Worm (Caenorhabditis elegans) whole organism, young adult: ENCODE measurements around the gene sdz-7.

Source experiments
- B0336.3 ChIP-seq: fragments of 200-800 bp; sonication (Bioruptor generic); IDR thresholded peaks from 2 replicates; pipeline ENCODE4 v1.3.6; 2022; ENCODE audit warnings: missing genetic modification characterization, missing compliant biosample characterization
- C17E4.6 ChIP-seq: fragments of 200-800 bp; sonication (Bioruptor generic); IDR thresholded peaks from 2 replicates; pipeline ENCODE4 v1.3.6; 2022; ENCODE audit warnings: missing genetic modification reagents, missing genetic modification characterization, missing compliant biosample characterization
- F22D6.2 ChIP-seq: sonication (generic microtip); optimal IDR thresholded peaks from 2 replicates; lab custom pipeline; 2016; ENCODE audit warnings: mild to moderate bottlenecking, missing genetic modification characterization, missing compliant biosample characterization
- F39B2.1 ChIP-seq: fragments of 200-800 bp; sonication (Bioruptor generic); IDR thresholded peaks from 2 replicates; pipeline ENCODE4 v1.3.6; 2022; ENCODE audit warnings: missing genetic modification reagents, missing genetic modification characterization, missing compliant biosample characterization
- F49E8.2 ChIP-seq: sonication (generic microtip); optimal IDR thresholded peaks from 3 replicates; lab custom pipeline; 2017; ENCODE audit warnings: missing genetic modification characterization, mild to moderate bottlenecking, missing compliant biosample characterization, antibody characterized with exemption, moderate library complexity; ENCODE audit not compliant: insufficient read depth
- F57A8.1 ChIP-seq: fragments of 200-800 bp; sonication (Bioruptor generic); optimal IDR thresholded peaks from 2 replicates; lab custom pipeline; 2018; ENCODE audit warnings: mild to moderate bottlenecking, missing genetic modification characterization, moderate library complexity, missing compliant biosample characterization
- F57C9.4 ChIP-seq: sonication (generic microtip); optimal IDR thresholded peaks from 2 replicates; lab custom pipeline; 2017; ENCODE audit warnings: mild to moderate bottlenecking, missing genetic modification characterization, missing compliant biosample characterization
- K11D2.4 ChIP-seq: fragments of 200-800 bp; sonication (Bioruptor generic); IDR thresholded peaks from 2 replicates; pipeline ENCODE4 v1.3.6; 2022; ENCODE audit warnings: missing genetic modification reagents, missing genetic modification characterization, missing compliant biosample characterization
- Y56A3A.18 ChIP-seq: fragments of 200-800 bp; sonication (Bioruptor generic); IDR thresholded peaks from 2 replicates; pipeline ENCODE4 v1.3.6; 2022; ENCODE audit warnings: missing genetic modification reagents, missing genetic modification characterization, missing compliant biosample characterization
- Y67H2A.10 ChIP-seq: fragments of 200-800 bp; sonication (Bioruptor generic); conservative IDR thresholded peaks from 2 replicates; pipeline ENCODE4 v1.3.6; 2022; ENCODE audit warnings: missing genetic modification reagents, missing genetic modification characterization, missing compliant biosample characterization
- Y79H2A.3 ChIP-seq: fragments of 200-800 bp; sonication (Bioruptor generic); conservative IDR thresholded peaks from 2 replicates; pipeline ENCODE4 v1.3.6; 2022; ENCODE audit warnings: missing genetic modification reagents, missing genetic modification characterization, missing compliant biosample characterization
- Y95B8A.8 ChIP-seq: fragments of 200-800 bp; sonication (Bioruptor generic); IDR thresholded peaks from 2 replicates; pipeline ENCODE4 v1.3.6; 2022; ENCODE audit warnings: missing genetic modification reagents, missing genetic modification characterization, missing compliant biosample characterization
- aptf-3 ChIP-seq: fragments of 200-800 bp; sonication (Bioruptor generic); IDR thresholded peaks from 2 replicates; pipeline ENCODE4 v1.3.6; 2022; ENCODE audit warnings: missing genetic modification characterization, missing compliant biosample characterization
- attf-6 ChIP-seq: fragments of 200-800 bp; sonication (Bioruptor generic); IDR thresholded peaks from 2 replicates; pipeline ENCODE4 v1.3.6; 2022; ENCODE audit warnings: missing genetic modification reagents, missing genetic modification characterization, missing compliant biosample characterization
- ccch-3 ChIP-seq: fragments of 200-800 bp; sonication (Bioruptor generic); optimal IDR thresholded peaks from 2 replicates; lab custom pipeline; 2018; ENCODE audit warnings: mild to moderate bottlenecking, missing genetic modification characterization, missing compliant biosample characterization
- cebp-1 ChIP-seq, 2 experiments: fragments of 200-800 bp in 1 of 2; sonication (Bioruptor generic) in 1 of 2; sonication (generic microtip) in 1 of 2; IDR thresholded peaks in 1 of 2; optimal IDR thresholded peaks in 1 of 2; 2 replicates each; pipeline versions ENCODE4 v1.3.6 to Lab custom; 2017 to 2022; ENCODE audit warnings: missing compliant biosample characterization in 2 of 2, missing genetic modification characterization in 2 of 2, mild to moderate bottlenecking in 1 of 2, missing genetic modification reagents in 1 of 2, moderate library complexity in 1 of 2
- ceh-40 ChIP-seq: fragments of 200-800 bp; sonication (Bioruptor generic); IDR thresholded peaks from 2 replicates; pipeline ENCODE4 v1.3.6; 2022; ENCODE audit warnings: missing genetic modification characterization, missing compliant biosample characterization
- dpff-1 ChIP-seq: sonication (generic microtip); optimal IDR thresholded peaks from 2 replicates; lab custom pipeline; 2017; ENCODE audit warnings: mild to moderate bottlenecking, missing genetic modification characterization, missing compliant biosample characterization
- egrh-3 ChIP-seq: fragments of 200-800 bp; sonication (Bioruptor generic); IDR thresholded peaks from 2 replicates; pipeline ENCODE4 v1.3.6; 2022; ENCODE audit warnings: missing genetic modification reagents, missing genetic modification characterization, missing compliant biosample characterization
- fkh-3 ChIP-seq: sonication (generic microtip); optimal IDR thresholded peaks from 2 replicates; lab custom pipeline; 2016; ENCODE audit warnings: mild to moderate bottlenecking, missing genetic modification characterization, missing compliant biosample characterization
- him-1 ChIP-seq: sonication (generic microtip); optimal IDR thresholded peaks from 2 replicates; lab custom pipeline; 2016; ENCODE audit warnings: missing genotype, missing genetic modification reagents, missing genetic modification characterization, missing compliant biosample characterization
- hlh-26 ChIP-seq: fragments of 200-800 bp; sonication (Bioruptor generic); conservative IDR thresholded peaks from 2 replicates; pipeline ENCODE4 v1.3.6; 2022; ENCODE audit warnings: missing genetic modification reagents, missing genetic modification characterization, missing compliant biosample characterization
- hmg-20 ChIP-seq: fragments of 200-800 bp; sonication (Bioruptor generic); IDR thresholded peaks from 2 replicates; pipeline ENCODE4 v1.3.6; 2022; ENCODE audit warnings: missing genetic modification reagents, missing genetic modification characterization, missing compliant biosample characterization
- let-526 ChIP-seq: fragments of 200-800 bp; sonication (Bioruptor generic); IDR thresholded peaks from 2 replicates; pipeline ENCODE4 v1.3.6; 2022; ENCODE audit warnings: missing genetic modification reagents, missing genetic modification characterization, missing compliant biosample characterization
- let-607 ChIP-seq, 2 experiments: fragments of 200-800 bp in 1 of 2; sonication (Bioruptor generic) in 1 of 2; sonication (generic microtip) in 1 of 2; optimal IDR thresholded peaks; 2 replicates each; lab custom pipeline; 2016 to 2018; ENCODE audit warnings: mild to moderate bottlenecking in 2 of 2, missing compliant biosample characterization in 2 of 2, missing genetic modification characterization in 2 of 2, moderate library complexity in 2 of 2, missing genotype in 1 of 2
- lin-40 ChIP-seq: sonication (generic microtip); optimal IDR thresholded peaks from 2 replicates; lab custom pipeline; 2016; ENCODE audit warnings: missing genetic modification characterization, mild to moderate bottlenecking, missing compliant biosample characterization, missing genotype, missing genetic modification reagents
- lir-1 ChIP-seq: fragments of 200-800 bp; sonication (Bioruptor generic); conservative IDR thresholded peaks from 2 replicates; pipeline ENCODE4 v1.3.6; 2022; ENCODE audit warnings: missing genetic modification reagents, missing genetic modification characterization, missing compliant biosample characterization
- lsl-1 ChIP-seq: fragments of 200-800 bp; sonication (Bioruptor generic); optimal IDR thresholded peaks from 2 replicates; lab custom pipeline; 2018; ENCODE audit warnings: mild to moderate bottlenecking, missing genetic modification characterization, moderate library complexity, missing compliant biosample characterization
- lsy-27 ChIP-seq: sonication (generic microtip); optimal IDR thresholded peaks from 2 replicates; lab custom pipeline; 2017; ENCODE audit warnings: missing genetic modification characterization, mild to moderate bottlenecking, missing compliant biosample characterization, antibody characterized with exemption, missing genotype, borderline replicate concordance; ENCODE audit not compliant: insufficient read depth
- madf-6 ChIP-seq: fragments of 200-800 bp; sonication (Bioruptor generic); IDR thresholded peaks from 2 replicates; pipeline ENCODE4 v1.3.6; 2022; ENCODE audit warnings: missing genetic modification reagents, missing genetic modification characterization, missing compliant biosample characterization
- nhr-179 ChIP-seq: sonication (generic microtip); optimal IDR thresholded peaks from 2 replicates; lab custom pipeline; 2016; ENCODE audit warnings: mild to moderate bottlenecking, missing genetic modification characterization, missing compliant biosample characterization
- nhr-80 ChIP-seq: sonication (generic microtip); optimal IDR thresholded peaks from 2 replicates; lab custom pipeline; 2016; ENCODE audit warnings: missing genetic modification characterization, missing compliant biosample characterization
- nhr-90 ChIP-seq: sonication (generic microtip); optimal IDR thresholded peaks from 2 replicates; lab custom pipeline; 2016; ENCODE audit warnings: missing genotype, mild to moderate bottlenecking, missing genetic modification characterization, missing compliant biosample characterization
- pha-4 ChIP-seq: fragments of 150-350 bp; sonication (generic microtip); optimal IDR thresholded peaks from 2 replicates; lab custom pipeline; 2014; ENCODE audit warnings: missing biosample characterization, missing genetic modification reagents, missing genetic modification characterization
- sdz-38 ChIP-seq: sonication (generic microtip); optimal IDR thresholded peaks from 2 replicates; lab custom pipeline; 2016; ENCODE audit warnings: missing genotype, missing genetic modification characterization, missing compliant biosample characterization
- snpc-1.3 ChIP-seq: sonication (generic microtip); optimal IDR thresholded peaks from 2 replicates; lab custom pipeline; 2017; ENCODE audit warnings: missing genetic modification characterization, mild to moderate bottlenecking, missing compliant biosample characterization, antibody characterized with exemption, moderate library complexity, missing genotype, missing genetic modification reagents; ENCODE audit not compliant: insufficient read depth
- snpc-3.4 ChIP-seq: sonication (generic microtip); optimal IDR thresholded peaks from 2 replicates; lab custom pipeline; 2017; ENCODE audit warnings: missing genetic modification characterization, mild to moderate bottlenecking, missing compliant biosample characterization, antibody characterized with exemption, moderate library complexity, missing genotype, missing genetic modification reagents
- tlf-1 ChIP-seq: fragments of 200-800 bp; sonication (Bioruptor generic); optimal IDR thresholded peaks from 2 replicates; lab custom pipeline; 2018; ENCODE audit warnings: mild to moderate bottlenecking, missing genetic modification characterization, missing compliant biosample characterization
- zim-3 ChIP-seq: sonication (generic microtip); optimal IDR thresholded peaks from 2 replicates; lab custom pipeline; 2017; ENCODE audit warnings: mild to moderate bottlenecking, missing genetic modification characterization, moderate library complexity, missing compliant biosample characterization
- ztf-18 ChIP-seq: sonication (generic microtip); optimal IDR thresholded peaks from 2 replicates; lab custom pipeline; 2016; ENCODE audit warnings: missing genotype, mild to moderate bottlenecking, missing genetic modification characterization, missing compliant biosample characterization
- ztf-28 ChIP-seq: fragments of 200-800 bp; sonication (Bioruptor generic); IDR thresholded peaks from 2 replicates; pipeline ENCODE4 v1.3.6; 2022; ENCODE audit warnings: missing genetic modification reagents, missing genetic modification characterization, missing compliant biosample characterization
- ztf-3 ChIP-seq: fragments of 200-800 bp; sonication (Bioruptor generic); optimal IDR thresholded peaks from 2 replicates; lab custom pipeline; 2018; ENCODE audit warnings: mild to moderate bottlenecking, missing genetic modification characterization, missing compliant biosample characterization

sdz-7 gene

DNA sequence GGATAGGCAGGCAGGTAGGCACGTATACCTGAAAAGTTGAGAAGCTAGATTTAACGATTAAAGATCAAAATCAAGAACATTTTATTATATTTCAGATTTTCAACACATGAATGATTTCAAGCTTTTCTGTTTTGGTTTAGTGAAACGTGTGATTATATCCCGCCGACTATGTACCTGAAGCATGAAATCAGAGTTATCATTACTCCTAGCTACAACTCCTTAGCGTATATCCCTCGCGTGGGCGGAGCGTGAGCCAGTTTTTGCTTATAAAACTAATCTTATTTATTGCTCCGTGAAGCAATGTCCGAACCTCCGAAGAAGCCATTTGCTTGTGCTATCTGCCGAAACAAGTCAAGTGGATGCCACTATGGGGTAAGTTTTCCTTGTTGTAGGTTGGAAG, 2.2 kb upstream of the sdz-7 start, which contains the start of gene nhr-166 (continued):
- TF ChIP-seq snpc-3.4 (tag; lab: Kevin White, UChicago) (no peak), B0336.3 (no peak), Y67H2A.10 (no peak), snpc-1.3 (tag; lab: Kevin White, UChicago) (no peak)

DNA sequence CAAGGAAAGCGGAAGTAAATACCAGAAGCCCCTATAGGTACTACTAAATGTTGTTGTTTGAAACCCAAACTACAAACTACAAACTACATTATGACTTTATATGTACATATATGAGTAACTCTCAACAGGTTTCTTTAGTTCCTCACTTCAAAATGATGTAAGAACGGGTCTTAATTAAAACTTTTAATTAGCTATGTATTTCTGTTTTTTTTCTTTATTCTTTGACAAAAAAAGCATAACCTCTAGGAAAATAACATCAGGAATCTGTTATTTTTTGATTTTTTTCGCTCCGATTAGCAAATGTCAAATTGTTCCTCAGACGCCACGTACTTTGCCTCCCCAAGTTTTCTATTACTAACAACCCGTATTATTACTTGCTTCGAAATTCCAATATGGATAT, 556 bp upstream of the sdz-7 start, which contains the start of gene srh-250:
srh-250 (plus strand) TSS at position 301 of the 400 bp plus-strand sequence.
- TF ChIP-seq nhr-80 (no peak), aptf-3 (no peak), hmg-20 (GFP tag; lab: Robert Waterston, UW) (no peak), Y67H2A.10 (no peak), zim-3 (tag; lab: Kevin White, UChicago) (no peak), egrh-3 (no peak)

DNA sequence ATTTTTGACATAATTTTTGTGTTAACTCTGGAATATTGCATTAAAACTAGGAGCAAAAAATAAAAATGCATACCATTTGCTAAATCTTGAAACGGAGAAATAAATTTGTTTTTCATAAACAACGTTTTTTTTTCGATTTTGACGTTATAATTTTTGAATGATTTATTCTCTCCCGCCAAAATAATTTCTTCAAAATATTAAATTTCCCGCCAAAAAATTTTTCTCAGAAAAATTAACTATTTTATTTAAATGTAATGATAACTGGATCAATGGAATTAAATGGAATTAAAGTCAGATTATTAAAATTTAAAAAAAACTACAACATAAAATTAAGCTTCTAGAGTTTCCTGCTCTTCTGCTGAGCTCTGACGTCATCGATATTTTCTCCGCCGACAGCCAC, 647 bp downstream of the sdz-7 start, which contains the start of gene nep-3:
nep-3 (minus strand) TSS at position 101 of the 400 bp plus-strand sequence.
- TF ChIP-seq nhr-90 (tag; lab: Kevin White, UChicago) (no peak), Y95B8A.8 (GFP tag; lab: Robert Waterston, UW) (no peak), madf-6 (GFP tag; lab: Robert Waterston, UW) (no peak), lsl-1 (GFP tag; lab: Kevin White, UChicago) (no peak), F49E8.2 (tag; lab: Kevin White, UChicago) (no peak), F22D6.2 (no peak), dpff-1 (tag; lab: Kevin White, UChicago) (no peak), F39B2.1 (GFP tag; lab: Robert Waterston, UW) (no peak), him-1 (tag; lab: Kevin White, UChicago) (no peak), ztf-18 (tag; lab: Kevin White, UChicago) (no peak), F57C9.4 (no peak), K11D2.4 (GFP tag; lab: Robert Waterston, UW) (no peak), fkh-3 (tag; lab: Kevin White, UChicago) (no peak), F57A8.1 (no peak), lin-40 (tag; lab: Kevin White, UChicago) (no peak), zim-3 (tag; lab: Kevin White, UChicago) (no peak), ceh-40 (no peak), sdz-38 (tag; lab: Kevin White, UChicago) (no peak), lir-1 (GFP tag; lab: Robert Waterston, UW) (no peak), egrh-3 (no peak)

DNA sequence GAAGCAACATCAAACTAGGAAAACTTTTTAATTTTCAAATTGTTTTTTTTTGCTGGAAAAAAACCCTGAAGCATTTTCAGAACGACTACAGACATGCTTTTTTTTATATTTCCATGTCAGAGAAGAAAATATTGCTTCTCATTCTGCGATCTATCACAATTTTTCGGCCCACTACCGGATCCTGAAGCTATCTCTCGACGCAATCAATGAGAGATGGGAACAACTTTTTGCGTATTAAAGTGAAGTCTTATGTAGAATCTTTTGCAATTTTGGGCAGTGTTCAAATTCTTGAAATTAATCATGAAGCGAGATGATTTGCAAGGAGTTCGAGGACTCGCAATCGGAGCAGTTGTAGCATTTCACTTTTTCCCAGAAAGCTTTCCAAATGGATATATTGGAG, 8.2 kb downstream of the sdz-7 start, which contains the start of gene oac-10:
oac-10 (plus strand) TSS at position 301 of the 400 bp plus-strand sequence.
- TF ChIP-seq Y79H2A.3 (GFP tag; lab: Robert Waterston, UW) (no peak), tlf-1 (GFP tag; lab: Kevin White, UChicago) (no peak), ccch-3 (GFP tag; lab: Kevin White, UChicago) (no peak), cebp-1 (GFP tag; IDR thresholded peaks at IDR 0.05; lab: Robert Waterston, UW) (no peak), cebp-1 (tag; optimal IDR thresholded peaks at IDR 0.05; lab: Kevin White, UChicago) (no peak), Y56A3A.18 (GFP tag; lab: Robert Waterston, UW) (no peak), zim-3 (tag; lab: Kevin White, UChicago) (no peak), pha-4 (tag; lab: Kevin White, UChicago) (no peak), ztf-3 (GFP tag; lab: Kevin White, UChicago) (no peak), hlh-26 (GFP tag; lab: Robert Waterston, UW) (no peak), C17E4.6 (GFP tag; lab: Robert Waterston, UW) (no peak), snpc-1.3 (tag; lab: Kevin White, UChicago) (no peak), ztf-28 (GFP tag; lab: Robert Waterston, UW) (no peak), let-526 (no peak), attf-6 (GFP tag; lab: Robert Waterston, UW) (no peak), let-607 (tag; optimal IDR thresholded peaks at IDR 0.05; lab: Kevin White, UChicago) (no peak), nhr-179 (tag; lab: Kevin White, UChicago) (no peak), lsy-27 (no peak)
